Fruit fly (Drosophila melanogaster) whole organism, embryonic: ENCODE measurements around the gene CCT7.

Source experiments
- Abd-B ChIP-seq: fragments of 200-800 bp; sonication (Bioruptor generic); optimal IDR thresholded peaks from 2 replicates; lab custom pipeline; 2018; ENCODE audit warnings: missing biosample characterization, mild to moderate bottlenecking, missing genetic modification characterization, moderate library complexity
- Awh ChIP-seq: fragments of 200-800 bp; sonication (Bioruptor generic); IDR thresholded peaks from 2 replicates; pipeline ENCODE4, ENCODE4 v1.3.6; 2022; ENCODE audit warnings: missing biosample characterization, missing genetic modification characterization
- CG10462 ChIP-seq: fragments of 200-800 bp; sonication (Bioruptor generic); optimal IDR thresholded peaks from 2 replicates; lab custom pipeline; 2016; ENCODE audit warnings: missing biosample characterization, missing genetic modification characterization
- CG10543 ChIP-seq: fragments of 200-800 bp; sonication (Bioruptor generic); optimal IDR thresholded peaks from 3 replicates; lab custom pipeline; 2017; ENCODE audit warnings: missing biosample characterization, mild to moderate bottlenecking, missing genetic modification characterization, moderate library complexity
- CG10979 ChIP-seq: fragments of 200-800 bp; sonication (Bioruptor generic); optimal IDR thresholded peaks from 2 replicates; lab custom pipeline; 2018; ENCODE audit warnings: missing biosample characterization, mild to moderate bottlenecking, missing genetic modification characterization, moderate library complexity
- CG12155 ChIP-seq: fragments of 200-800 bp; sonication (Bioruptor generic); optimal IDR thresholded peaks from 3 replicates; lab custom pipeline; 2016; ENCODE audit warnings: missing biosample characterization, missing genetic modification characterization
- CG14710 ChIP-seq: fragments of 200-800 bp; sonication (Bioruptor generic); optimal IDR thresholded peaks from 3 replicates; lab custom pipeline; 2019; ENCODE audit warnings: missing biosample characterization, mild to moderate bottlenecking, missing genetic modification characterization, moderate library complexity
- CG16863 ChIP-seq: fragments of 200-800 bp; sonication (Bioruptor generic); optimal IDR thresholded peaks from 3 replicates; lab custom pipeline; 2016; ENCODE audit warnings: missing biosample characterization, missing genetic modification characterization
- CG17186 ChIP-seq: fragments of 200-800 bp; sonication (Bioruptor generic); optimal IDR thresholded peaks from 3 replicates; lab custom pipeline; 2017; ENCODE audit warnings: missing biosample characterization, missing genetic modification reagents, missing genetic modification characterization
- CG1792 ChIP-seq: fragments of 200-800 bp; sonication (Bioruptor generic); optimal IDR thresholded peaks from 2 replicates; lab custom pipeline; 2016; ENCODE audit warnings: missing biosample characterization, missing genetic modification characterization
- CG2712 ChIP-seq: fragments of 200-800 bp; optimal IDR thresholded peaks from 3 replicates; lab custom pipeline; 2019; ENCODE audit warnings: missing biosample characterization, mild to moderate bottlenecking, missing genetic modification characterization, moderate library complexity
- CG30403 ChIP-seq: fragments of 200-800 bp; sonication (Bioruptor generic); optimal IDR thresholded peaks from 3 replicates; lab custom pipeline; 2016; ENCODE audit warnings: missing biosample characterization, missing genetic modification characterization
- CG31224 ChIP-seq: fragments of 200-800 bp; sonication (Bioruptor generic); IDR thresholded peaks from 2 replicates; pipeline ENCODE4 v1.3.6; 2022; ENCODE audit warnings: missing biosample characterization, missing genetic modification characterization
- CG3407 ChIP-seq: fragments of 200-800 bp; sonication (Bioruptor generic); optimal IDR thresholded peaks from 2 replicates; lab custom pipeline; 2018; ENCODE audit warnings: missing biosample characterization, mild to moderate bottlenecking, missing genetic modification characterization
- CG3995 ChIP-seq: fragments of 200-800 bp; sonication (Bioruptor generic); optimal IDR thresholded peaks from 3 replicates; lab custom pipeline; 2016; ENCODE audit warnings: missing biosample characterization, missing genetic modification characterization
- CG4617 ChIP-seq: fragments of 200-800 bp; sonication (Bioruptor generic); optimal IDR thresholded peaks from 3 replicates; lab custom pipeline; 2016; ENCODE audit warnings: missing biosample characterization, missing genetic modification characterization, borderline replicate concordance
- CG6175 ChIP-seq: fragments of 200-800 bp; sonication (Bioruptor generic); IDR thresholded peaks from 3 replicates; pipeline ENCODE4 v1.3.6; 2022; ENCODE audit warnings: missing biosample characterization, missing genetic modification characterization
- CG8478 ChIP-seq: fragments of >200 bp; optimal IDR thresholded peaks from 2 replicates; lab custom pipeline; 2018
- CG8765 ChIP-seq: fragments of 200-800 bp; sonication (Bioruptor generic); IDR thresholded peaks from 2 replicates; pipeline ENCODE4 v1.3.6; 2022; ENCODE audit warnings: missing biosample characterization, missing genetic modification characterization
- CG8924 ChIP-seq: fragments of 200-800 bp; optimal IDR thresholded peaks from 3 replicates; lab custom pipeline; 2019; ENCODE audit warnings: missing biosample characterization, mild to moderate bottlenecking, missing genetic modification characterization, moderate library complexity
- Camta ChIP-seq: fragments of 200-800 bp; sonication (Bioruptor generic); optimal IDR thresholded peaks from 2 replicates; lab custom pipeline; 2016; ENCODE audit warnings: missing biosample characterization, missing genetic modification characterization
- Dfd ChIP-seq, 2 experiments: fragments of >200 bp; optimal IDR thresholded peaks; 2 replicates each; lab custom pipeline; 2017; ENCODE audit warnings: missing biosample characterization in 2 of 2, missing genetic modification characterization in 2 of 2
- Hmr ChIP-seq: fragments of 200-800 bp; sonication (Bioruptor generic); optimal IDR thresholded peaks from 3 replicates; lab custom pipeline; 2017; ENCODE audit warnings: mild to moderate bottlenecking, missing biosample characterization, missing genetic modification reagents, missing genetic modification characterization
- Myb ChIP-seq: fragments of 200-800 bp; sonication (Bioruptor generic); optimal IDR thresholded peaks from 2 replicates; lab custom pipeline; 2016; ENCODE audit warnings: missing biosample characterization, missing genetic modification characterization
- NK7.1 ChIP-seq: fragments of 200-800 bp; sonication (Bioruptor generic); optimal IDR thresholded peaks from 3 replicates; lab custom pipeline; 2016; ENCODE audit warnings: missing biosample characterization, missing genetic modification characterization
- Oaz ChIP-seq: fragments of 200-800 bp; sonication (Bioruptor generic); IDR thresholded peaks from 2 replicates; pipeline ENCODE4 v1.3.6; 2022; ENCODE audit warnings: missing biosample characterization, missing genetic modification characterization
- PHDP ChIP-seq: fragments of 200-800 bp; sonication (Bioruptor generic); optimal IDR thresholded peaks from 3 replicates; lab custom pipeline; 2018; ENCODE audit warnings: missing biosample characterization, mild to moderate bottlenecking, missing genetic modification characterization, moderate library complexity
- Six4 ChIP-seq: fragments of 200-800 bp; sonication (Bioruptor generic); optimal IDR thresholded peaks from 2 replicates; lab custom pipeline; 2016; ENCODE audit warnings: missing biosample characterization, missing genetic modification characterization
- Sox102F ChIP-seq: fragments of 200-800 bp; sonication (Bioruptor generic); optimal IDR thresholded peaks from 2 replicates; lab custom pipeline; 2018; ENCODE audit warnings: missing biosample characterization, mild to moderate bottlenecking, missing genetic modification characterization, moderate library complexity
- YL-1 ChIP-seq: fragments of 200-800 bp; sonication (Bioruptor generic); optimal IDR thresholded peaks from 3 replicates; lab custom pipeline; 2017; ENCODE audit warnings: missing biosample characterization, mild to moderate bottlenecking, missing genetic modification characterization
- ac ChIP-seq: fragments of 200-800 bp; sonication (Bioruptor generic); optimal IDR thresholded peaks from 3 replicates; lab custom pipeline; 2017; ENCODE audit warnings: missing biosample characterization, mild to moderate bottlenecking, missing genetic modification characterization
- ci ChIP-seq: fragments of 200-800 bp; sonication (Bioruptor generic); IDR thresholded peaks from 3 replicates; pipeline ENCODE4 v1.3.6; 2022; ENCODE audit warnings: missing biosample characterization, missing genetic modification characterization
- corto ChIP-seq: fragments of 200-800 bp; sonication (Bioruptor generic); optimal IDR thresholded peaks from 2 replicates; lab custom pipeline; 2016; ENCODE audit warnings: missing biosample characterization, mild to moderate bottlenecking, missing genetic modification characterization, moderate library complexity
- crc ChIP-seq: fragments of 200-800 bp; sonication (Bioruptor generic); optimal IDR thresholded peaks from 2 replicates; lab custom pipeline; 2016; ENCODE audit warnings: missing biosample characterization, missing genetic modification characterization
- dan ChIP-seq: fragments of 200-800 bp; sonication (Bioruptor generic); IDR thresholded peaks from 2 replicates; pipeline ENCODE4 v1.3.6; 2022; ENCODE audit warnings: missing biosample characterization, missing genetic modification characterization
- danr ChIP-seq: fragments of 200-800 bp; sonication (Bioruptor generic); IDR thresholded peaks from 2 replicates; pipeline ENCODE4 v1.3.6; 2022; ENCODE audit warnings: missing biosample characterization, missing genetic modification characterization
- emc ChIP-seq: fragments of 200-800 bp; sonication (Bioruptor generic); optimal IDR thresholded peaks from 2 replicates; lab custom pipeline; 2016; ENCODE audit warnings: missing biosample characterization, missing genetic modification characterization
- en ChIP-seq: fragments of 200-800 bp; sonication (Bioruptor generic); optimal IDR thresholded peaks from 2 replicates; lab custom pipeline; 2016; ENCODE audit warnings: missing biosample characterization, missing genetic modification characterization
- exex ChIP-seq: fragments of 200-800 bp; sonication (Bioruptor generic); optimal IDR thresholded peaks from 4 replicates; lab custom pipeline; 2018; ENCODE audit warnings: missing biosample characterization, mild to moderate bottlenecking, missing genetic modification characterization, moderate library complexity
- fd102C ChIP-seq: fragments of 200-800 bp; sonication (Bioruptor generic); optimal IDR thresholded peaks from 2 replicates; lab custom pipeline; 2018; ENCODE audit warnings: missing biosample characterization, mild to moderate bottlenecking, missing genetic modification characterization, moderate library complexity
- gsb-n ChIP-seq: fragments of 200-800 bp; sonication (Bioruptor generic); optimal IDR thresholded peaks from 3 replicates; lab custom pipeline; 2018; ENCODE audit warnings: missing biosample characterization, mild to moderate bottlenecking, missing genetic modification characterization
- hbn ChIP-seq: fragments of 200-800 bp; sonication (Bioruptor generic); IDR thresholded peaks from 2 replicates; pipeline ENCODE4 v1.3.6; 2022; ENCODE audit warnings: missing biosample characterization, missing genetic modification characterization; ENCODE audit not compliant: partially characterized antibody
- her ChIP-seq: fragments of 200-800 bp; sonication (Bioruptor generic); optimal IDR thresholded peaks from 2 replicates; lab custom pipeline; 2016; ENCODE audit warnings: missing biosample characterization, missing genetic modification characterization
- luna ChIP-seq: fragments of 200-800 bp; sonication (Bioruptor generic); optimal IDR thresholded peaks from 2 replicates; lab custom pipeline; 2016; ENCODE audit warnings: missing biosample characterization, missing genetic modification characterization
- mld ChIP-seq: fragments of 200-800 bp; sonication (Bioruptor generic); IDR thresholded peaks from 3 replicates; pipeline ENCODE4 v1.3.6; 2022; ENCODE audit warnings: missing biosample characterization, missing genetic modification characterization; ENCODE audit not compliant: partially characterized antibody
- pb ChIP-seq: fragments of 200-800 bp; sonication (Bioruptor generic); optimal IDR thresholded peaks from 3 replicates; lab custom pipeline; 2016; ENCODE audit warnings: missing biosample characterization, missing genetic modification characterization
- pfk ChIP-seq: fragments of 200-800 bp; sonication (Bioruptor generic); optimal IDR thresholded peaks from 2 replicates; lab custom pipeline; 2018; ENCODE audit warnings: missing biosample characterization, mild to moderate bottlenecking, missing genetic modification characterization, moderate library complexity
- pros ChIP-seq: fragments of 200-800 bp; sonication (Bioruptor generic); optimal IDR thresholded peaks from 3 replicates; lab custom pipeline; 2019; ENCODE audit warnings: missing biosample characterization, mild to moderate bottlenecking, missing genetic modification characterization, moderate library complexity
- slbo ChIP-seq: fragments of 200-800 bp; sonication (Bioruptor generic); IDR thresholded peaks from 2 replicates; pipeline ENCODE4 v1.3.6; 2022; ENCODE audit warnings: missing biosample characterization, missing genetic modification characterization
- slou ChIP-seq: fragments of 200-800 bp; sonication (Bioruptor generic); optimal IDR thresholded peaks from 3 replicates; lab custom pipeline; 2016; ENCODE audit warnings: missing biosample characterization, missing genetic modification characterization
- ssp ChIP-seq: fragments of 200-800 bp; sonication (Bioruptor generic); IDR thresholded peaks from 2 replicates; pipeline ENCODE4 v1.3.6; 2022; ENCODE audit warnings: missing biosample characterization, missing genetic modification characterization
- toy ChIP-seq: fragments of 200-800 bp; sonication (Bioruptor generic); IDR thresholded peaks from 2 replicates; pipeline ENCODE4 v1.3.6; 2022; ENCODE audit warnings: missing biosample characterization, missing genetic modification characterization
- twi ChIP-seq: fragments of 200-800 bp; optimal IDR thresholded peaks from 2 replicates; lab custom pipeline; 2019; ENCODE audit warnings: missing biosample characterization, mild to moderate bottlenecking, missing genetic modification characterization, moderate library complexity

The CCT7 gene

DNA sequence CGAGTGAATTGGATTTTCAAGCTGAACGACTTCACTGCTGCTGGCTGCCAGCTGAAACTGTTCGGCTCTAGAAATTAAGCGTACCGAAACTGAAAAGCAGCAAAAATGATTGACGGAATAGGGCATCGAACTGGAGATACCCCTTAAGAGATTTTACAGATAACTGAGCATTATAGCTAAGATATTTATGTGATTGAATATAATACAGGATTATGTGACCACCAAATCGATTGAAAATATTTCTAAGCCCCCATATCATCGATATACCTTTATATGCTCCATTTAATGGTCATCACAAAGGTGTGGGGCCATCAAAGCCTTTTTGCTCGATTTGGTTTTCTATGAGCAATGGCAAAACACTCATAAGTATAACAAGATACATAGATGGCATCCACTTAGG, 16.6 kb upstream of the CCT7 start (continued):
- TF ChIP-seq Oaz (GFP tag; lab: Robert Waterston, UW) (peak; percentile 42; the same call in 1 of the 2 replicates), fd102C (GFP tag; lab: Kevin White, UChicago) (no peak), Sox102F (GFP tag; lab: Kevin White, UChicago) (peak; percentile 65), CG10979 (tag; lab: Kevin White, UChicago) (no peak), danr (GFP tag; lab: Robert Waterston, UW) (no peak), Abd-B (GFP tag; lab: Kevin White, UChicago) (no peak), Myb (GFP tag; lab: Kevin White, UChicago) (no peak), ssp (GFP tag; lab: Robert Waterston, UW) (no peak), slou (no peak), emc (no peak), CG6175 (GFP tag; lab: Robert Waterston, UW) (no peak), exex (tag; lab: Kevin White, UChicago) (no peak), CG30403 (peak; percentile 44), ac (GFP tag; lab: Kevin White, UChicago) (no peak), CG4617 (GFP tag; lab: Kevin White, UChicago) (no peak), CG12155 (GFP tag; lab: Kevin White, UChicago) (no peak), pfk (GFP tag; lab: Kevin White, UChicago) (no peak), toy (GFP tag; lab: Robert Waterston, UW) (no peak), twi (tag; lab: Kevin White, UChicago) (no peak), CG10462 (GFP tag; lab: Kevin White, UChicago) (no peak), Hmr (peak; percentile 44), PHDP (tag; lab: Kevin White, UChicago) (no peak), luna (no peak), crc (no peak), CG3407 (no peak), CG14710 (tag; lab: Kevin White, UChicago) (no peak), hbn (GFP tag; lab: Robert Waterston, UW) (no peak), Camta (GFP tag; lab: Kevin White, UChicago) (peak; percentile 27), ci (peak; percentile 77), pb (GFP tag; lab: Kevin White, UChicago) (peak; percentile 3), CG2712 (tag; lab: Kevin White, UChicago) (no peak), CG17186 (GFP tag; lab: Kevin White, UChicago) (no peak), her (no peak), corto (GFP tag; lab: Kevin White, UChicago) (no peak), CG16863 (GFP tag; lab: Kevin White, UChicago) (peak; percentile 25), mld (GFP tag; lab: Robert Waterston, UW) (no peak), CG10543 (GFP tag; lab: Kevin White, UChicago) (no peak), dan (no peak), NK7.1 (no peak), CG31224 (GFP tag; lab: Robert Waterston, UW) (peak; percentile 47; the same call in 1 of the 2 replicates), pros (no peak), CG1792 (GFP tag; lab: Kevin White, UChicago) (no peak), Dfd (GFP tag; optimal IDR thresholded peaks at IDR 0.05; lab: Kevin White, UChicago) (no peak), YL-1 (GFP tag; lab: Kevin White, UChicago) (no peak), Awh (GFP tag; lab: Robert Waterston, UW) (no peak), Six4 (no peak), en (GFP tag; lab: Kevin White, UChicago) (no peak), slbo (peak; percentile 78), CG8924 (tag; lab: Kevin White, UChicago) (no peak), gsb-n (tag; lab: Kevin White, UChicago) (no peak), CG8765 (GFP tag; lab: Robert Waterston, UW) (no peak), CG3995 (GFP tag; lab: Kevin White, UChicago) (no peak), CG8478 (lab: Kevin White, UChicago) (no peak)
